Worm (Caenorhabditis elegans) whole organism, early embryonic: ENCODE results near the gene C03C10.5.

Experiments used
- ama-1 ChIP-seq: fragments of 150-350 bp; optimal IDR thresholded peaks from 2 replicates; lab custom pipeline; 2014
- hmbx-1 ChIP-seq: sonication (generic microtip); optimal IDR thresholded peaks from 2 replicates; lab custom pipeline; 2016; ENCODE audit warnings: mild to moderate bottlenecking, missing genetic modification characterization, missing compliant biosample characterization
- hmg-4 ChIP-seq: fragments of 200-800 bp; sonication (Bioruptor generic); optimal IDR thresholded peaks from 2 replicates; lab custom pipeline; 2018; ENCODE audit warnings: mild to moderate bottlenecking, missing genetic modification characterization, missing compliant biosample characterization
- hnd-1 ChIP-seq: sonication (generic microtip); optimal IDR thresholded peaks from 2 replicates; lab custom pipeline; 2016; ENCODE audit warnings: missing genetic modification characterization, missing compliant biosample characterization
- tbx-37 ChIP-seq: fragments of 200-800 bp; sonication (Bioruptor generic); conservative IDR thresholded peaks from 2 replicates; pipeline ENCODE4 v1.3.6; 2022; ENCODE audit warnings: missing genetic modification reagents, missing genetic modification characterization, missing compliant biosample characterization
- tra-4 ChIP-seq: sonication (generic microtip); optimal IDR thresholded peaks from 2 replicates; lab custom pipeline; 2017; ENCODE audit warnings: missing genetic modification characterization, missing compliant biosample characterization

ce11 chrIII:4088338-4088918 lies 3.5 kb downstream of the C03C10.5 start:
- TF ChIP-seq hmbx-1, result no peak
- no peak for TF ChIP-seq tbx-37 (GFP tag; lab: Robert Waterston, UW)
- TF ChIP-seq hmg-4, result no peak
- TF ChIP-seq tra-4 (tag; lab: Kevin White, UChicago), result no peak
- TF ChIP-seq hnd-1 (tag; lab: Kevin White, UChicago), result no peak
- no peak for TF ChIP-seq ama-1 (lab: Kevin White, UChicago)
